Fruit fly (Drosophila melanogaster) whole organism, embryonic: ENCODE measurements around the gene LpR2.

Experiments used
- Ada2b ChIP-seq: fragments of 200-800 bp; sonication (Bioruptor generic); IDR thresholded peaks from 2 replicates; pipeline ENCODE4 v1.3.6; 2022; ENCODE audit warnings: missing biosample characterization, missing genetic modification characterization
- Asciz ChIP-seq: fragments of 200-800 bp; sonication (Bioruptor generic); optimal IDR thresholded peaks from 2 replicates; lab custom pipeline; 2017; ENCODE audit warnings: missing biosample characterization, mild to moderate bottlenecking, missing genetic modification characterization, missing genetic modification reagents
- Blimp-1 ChIP-seq: fragments of 200-800 bp; sonication (Bioruptor generic); optimal IDR thresholded peaks from 3 replicates; lab custom pipeline; 2018; ENCODE audit warnings: missing biosample characterization, missing genetic modification characterization, mild to moderate bottlenecking, moderate library complexity, missing genetic modification reagents
- CG10267 ChIP-seq: fragments of 200-800 bp; sonication (Bioruptor generic); optimal IDR thresholded peaks from 2 replicates; lab custom pipeline; 2018; ENCODE audit warnings: missing biosample characterization, mild to moderate bottlenecking, missing genetic modification characterization, moderate library complexity
- CG12299 ChIP-seq: fragments of 200-800 bp; sonication (Bioruptor generic); optimal IDR thresholded peaks from 2 replicates; lab custom pipeline; 2018; ENCODE audit warnings: missing biosample characterization, mild to moderate bottlenecking, missing genetic modification characterization
- CG1233 ChIP-seq: fragments of 200-800 bp; sonication (Bioruptor generic); optimal IDR thresholded peaks from 4 replicates; lab custom pipeline; 2018; ENCODE audit warnings: missing biosample characterization, mild to moderate bottlenecking, missing genetic modification characterization
- CG14710 ChIP-seq: fragments of 200-800 bp; sonication (Bioruptor generic); optimal IDR thresholded peaks from 3 replicates; lab custom pipeline; 2019; ENCODE audit warnings: missing biosample characterization, mild to moderate bottlenecking, missing genetic modification characterization, moderate library complexity
- CG15601 ChIP-seq: fragments of 200-800 bp; sonication (Bioruptor generic); optimal IDR thresholded peaks from 3 replicates; lab custom pipeline; 2019; ENCODE audit warnings: missing biosample characterization, mild to moderate bottlenecking, missing genetic modification characterization, moderate library complexity
- CG1602 ChIP-seq: fragments of 200-800 bp; sonication (Bioruptor generic); optimal IDR thresholded peaks from 3 replicates; lab custom pipeline; 2016; ENCODE audit warnings: missing biosample characterization, missing genetic modification characterization
- CG17186 ChIP-seq: fragments of 200-800 bp; sonication (Bioruptor generic); optimal IDR thresholded peaks from 3 replicates; lab custom pipeline; 2017; ENCODE audit warnings: missing biosample characterization, missing genetic modification reagents, missing genetic modification characterization
- CG17829 ChIP-seq: fragments of 200-800 bp; optimal IDR thresholded peaks from 2 replicates; lab custom pipeline; 2019; ENCODE audit warnings: missing biosample characterization, mild to moderate bottlenecking, missing genetic modification characterization, moderate library complexity
- CG2129 ChIP-seq: fragments of 200-800 bp; sonication (Bioruptor generic); IDR thresholded peaks from 2 replicates; pipeline ENCODE4 v1.3.6; 2022; ENCODE audit warnings: missing biosample characterization, missing genetic modification characterization; ENCODE audit not compliant: partially characterized antibody
- CG2678 ChIP-seq: fragments of 200-800 bp; sonication (Bioruptor generic); optimal IDR thresholded peaks from 3 replicates; lab custom pipeline; 2019; ENCODE audit warnings: missing biosample characterization, mild to moderate bottlenecking, missing genetic modification characterization, moderate library complexity
- CG2875 ChIP-seq: fragments of 200-800 bp; sonication (Bioruptor generic); optimal IDR thresholded peaks from 2 replicates; lab custom pipeline; 2017; ENCODE audit warnings: missing biosample characterization, mild to moderate bottlenecking, missing genetic modification characterization, missing genetic modification reagents
- CG2889 ChIP-seq: fragments of 200-800 bp; sonication (Bioruptor generic); IDR thresholded peaks from 3 replicates; pipeline ENCODE4 v1.3.6; 2022; ENCODE audit warnings: missing biosample characterization, missing genetic modification characterization
- CG31224 ChIP-seq: fragments of 200-800 bp; sonication (Bioruptor generic); IDR thresholded peaks from 2 replicates; pipeline ENCODE4 v1.3.6; 2022; ENCODE audit warnings: missing biosample characterization, missing genetic modification characterization
- CG32772 ChIP-seq: fragments of 200-800 bp; sonication (Bioruptor generic); IDR thresholded peaks from 2 replicates; pipeline ENCODE4 v1.3.6; 2022; ENCODE audit warnings: missing biosample characterization, missing genetic modification characterization
- CG34224 ChIP-seq: fragments of 200-800 bp; sonication (Bioruptor generic); IDR thresholded peaks from 3 replicates; pipeline ENCODE4 v1.3.6; 2022; ENCODE audit warnings: missing biosample characterization, missing genetic modification characterization; ENCODE audit not compliant: partially characterized antibody
- CG4707 ChIP-seq: fragments of 200-800 bp; sonication (Bioruptor generic); optimal IDR thresholded peaks from 2 replicates; lab custom pipeline; 2018; ENCODE audit warnings: missing biosample characterization, mild to moderate bottlenecking, missing genetic modification characterization, moderate library complexity
- CG6791 ChIP-seq: fragments of 200-800 bp; sonication (Bioruptor generic); IDR thresholded peaks from 3 replicates; pipeline ENCODE4 v1.3.6; 2022; ENCODE audit warnings: missing biosample characterization, missing genetic modification characterization; ENCODE audit not compliant: partially characterized antibody
- CG9817 ChIP-seq: fragments of 200-800 bp; sonication (Bioruptor generic); optimal IDR thresholded peaks from 2 replicates; lab custom pipeline; 2018; ENCODE audit warnings: missing biosample characterization, mild to moderate bottlenecking, missing genetic modification characterization, moderate library complexity
- Dll ChIP-seq: fragments of 200-800 bp; sonication (Bioruptor generic); IDR thresholded peaks from 4 replicates; pipeline ENCODE4 v1.3.6; 2022; ENCODE audit warnings: missing biosample characterization, missing genetic modification characterization; ENCODE audit not compliant: partially characterized antibody
- Eip74EF ChIP-seq, 2 experiments: fragments of 200-800 bp in 1 of 2; fragments of >200 bp in 1 of 2; sonication (Bioruptor generic) in 1 of 2; optimal IDR thresholded peaks; 2 replicates each; lab custom pipeline; 2017 to 2019; ENCODE audit warnings: missing biosample characterization in 2 of 2, missing genetic modification characterization in 2 of 2, mild to moderate bottlenecking in 1 of 2, moderate library complexity in 1 of 2
- Elba2 ChIP-seq: fragments of 200-800 bp; sonication (Bioruptor generic); optimal IDR thresholded peaks from 3 replicates; lab custom pipeline; 2016; ENCODE audit warnings: missing biosample characterization, missing genetic modification characterization
- Gsc ChIP-seq: fragments of 200-800 bp; sonication (Bioruptor generic); IDR thresholded peaks from 2 replicates; pipeline ENCODE4 v1.3.6; 2022; ENCODE audit warnings: missing biosample characterization, missing genetic modification characterization
- Jarid2 ChIP-seq: fragments of 200-800 bp; sonication (Bioruptor generic); optimal IDR thresholded peaks from 3 replicates; lab custom pipeline; 2017; ENCODE audit warnings: mild to moderate bottlenecking, missing biosample characterization, missing genetic modification reagents, missing genetic modification characterization
- Nf-YB ChIP-seq: fragments of 200-800 bp; sonication (Bioruptor generic); optimal IDR thresholded peaks from 3 replicates; lab custom pipeline; 2019; ENCODE audit warnings: missing biosample characterization, mild to moderate bottlenecking, missing genetic modification characterization, moderate library complexity
- Optix ChIP-seq: fragments of 200-800 bp; sonication (Bioruptor generic); IDR thresholded peaks from 3 replicates; pipeline ENCODE4 v1.3.6; 2022; ENCODE audit warnings: missing biosample characterization, missing genetic modification characterization
- Ravus ChIP-seq: fragments of 200-800 bp; sonication (Bioruptor generic); IDR thresholded peaks from 2 replicates; pipeline ENCODE4 v1.3.6; 2022; ENCODE audit warnings: missing biosample characterization, missing genetic modification characterization
- Side ChIP-seq: fragments of 200-800 bp; sonication (Bioruptor generic); optimal IDR thresholded peaks from 2 replicates; lab custom pipeline; 2016; ENCODE audit warnings: missing biosample characterization, missing genetic modification characterization
- Sox100B ChIP-seq: fragments of 200-800 bp; sonication (Bioruptor generic); optimal IDR thresholded peaks from 3 replicates; lab custom pipeline; 2018; ENCODE audit warnings: missing biosample characterization, mild to moderate bottlenecking, missing genetic modification characterization
- amos ChIP-seq: fragments of 200-800 bp; sonication (Bioruptor generic); IDR thresholded peaks from 2 replicates; pipeline ENCODE4 v1.3.6; 2022; ENCODE audit warnings: missing biosample characterization, missing genetic modification characterization; ENCODE audit not compliant: partially characterized antibody
- bab2 ChIP-seq: fragments of 200-800 bp; sonication (Bioruptor generic); optimal IDR thresholded peaks from 2 replicates; lab custom pipeline; 2016; ENCODE audit warnings: missing biosample characterization, missing genetic modification characterization
- bigmax ChIP-seq: fragments of 200-800 bp; sonication (Bioruptor generic); optimal IDR thresholded peaks from 2 replicates; lab custom pipeline; 2018; ENCODE audit warnings: missing biosample characterization, mild to moderate bottlenecking, missing genetic modification characterization
- da ChIP-seq: fragments of 200-800 bp; sonication (Bioruptor generic); optimal IDR thresholded peaks from 2 replicates; lab custom pipeline; 2016; ENCODE audit warnings: missing biosample characterization, missing genetic modification characterization
- gem ChIP-seq: fragments of 200-800 bp; sonication (Bioruptor generic); optimal IDR thresholded peaks from 2 replicates; lab custom pipeline; 2019; ENCODE audit warnings: missing biosample characterization, mild to moderate bottlenecking, missing genetic modification characterization, moderate library complexity
- jigr1 ChIP-seq: fragments of 200-800 bp; sonication (Bioruptor generic); IDR thresholded peaks from 3 replicates; pipeline ENCODE4 v1.3.6; 2022; ENCODE audit warnings: missing biosample characterization, missing genetic modification characterization
- jing ChIP-seq: fragments of 200-800 bp; sonication (Bioruptor generic); optimal IDR thresholded peaks from 2 replicates; lab custom pipeline; 2018; ENCODE audit warnings: missing biosample characterization, mild to moderate bottlenecking, missing genetic modification characterization
- jumu ChIP-seq: fragments of 200-800 bp; sonication (Bioruptor generic); optimal IDR thresholded peaks from 3 replicates; lab custom pipeline; 2016; ENCODE audit warnings: missing biosample characterization, missing genetic modification characterization
- onecut ChIP-seq: fragments of 200-800 bp; sonication (Bioruptor generic); IDR thresholded peaks from 2 replicates; pipeline ENCODE4 v1.3.6; 2022; ENCODE audit warnings: missing biosample characterization, missing genetic modification characterization
- run ChIP-seq: fragments of 200-800 bp; sonication (Bioruptor generic); optimal IDR thresholded peaks from 3 replicates; lab custom pipeline; 2018; ENCODE audit warnings: missing biosample characterization, mild to moderate bottlenecking, missing genetic modification characterization
- sc ChIP-seq, 3 experiments: fragments of >200 bp in 2 of 3; fragments of 200-800 bp in 1 of 3; sonication (Bioruptor generic) in 1 of 3; optimal IDR thresholded peaks; 2 replicates in 2 of 3; 3 replicates in 1 of 3; lab custom pipeline; 2017; ENCODE audit warnings: mild to moderate bottlenecking in 1 of 3, missing biosample characterization in 1 of 3, missing genetic modification characterization in 1 of 3, missing genetic modification reagents in 1 of 3
- sens-2 ChIP-seq: fragments of 200-800 bp; sonication (Bioruptor generic); IDR thresholded peaks from 2 replicates; pipeline ENCODE4 v1.3.6; 2022; ENCODE audit warnings: missing biosample characterization, missing genetic modification characterization
- slp2 ChIP-seq: fragments of 200-800 bp; sonication (Bioruptor generic); optimal IDR thresholded peaks from 2 replicates; lab custom pipeline; 2016; ENCODE audit warnings: missing biosample characterization, missing genetic modification characterization
- tll ChIP-seq, 2 experiments: fragments of 200-800 bp in 1 of 2; fragments of >200 bp in 1 of 2; sonication (Bioruptor generic) in 1 of 2; optimal IDR thresholded peaks; 2 replicates each; lab custom pipeline; 2017 to 2019; ENCODE audit warnings: missing biosample characterization in 2 of 2, missing genetic modification characterization in 2 of 2, mild to moderate bottlenecking in 1 of 2, moderate library complexity in 1 of 2
- wdn ChIP-seq: fragments of 200-800 bp; sonication (Bioruptor generic); IDR thresholded peaks from 2 replicates; pipeline ENCODE4 v1.3.6; 2022; ENCODE audit warnings: missing biosample characterization, missing genetic modification characterization
- zen2 ChIP-seq: fragments of 200-800 bp; sonication (Bioruptor generic); IDR thresholded peaks from 3 replicates; pipeline ENCODE4 v1.3.6; 2022; ENCODE audit warnings: missing biosample characterization, missing genetic modification characterization; ENCODE audit not compliant: partially characterized antibody
- zf30C ChIP-seq: fragments of 200-800 bp; sonication (Bioruptor generic); optimal IDR thresholded peaks from 3 replicates; lab custom pipeline; 2018; ENCODE audit warnings: missing biosample characterization, mild to moderate bottlenecking, missing genetic modification characterization

Gene LpR2

DNA sequence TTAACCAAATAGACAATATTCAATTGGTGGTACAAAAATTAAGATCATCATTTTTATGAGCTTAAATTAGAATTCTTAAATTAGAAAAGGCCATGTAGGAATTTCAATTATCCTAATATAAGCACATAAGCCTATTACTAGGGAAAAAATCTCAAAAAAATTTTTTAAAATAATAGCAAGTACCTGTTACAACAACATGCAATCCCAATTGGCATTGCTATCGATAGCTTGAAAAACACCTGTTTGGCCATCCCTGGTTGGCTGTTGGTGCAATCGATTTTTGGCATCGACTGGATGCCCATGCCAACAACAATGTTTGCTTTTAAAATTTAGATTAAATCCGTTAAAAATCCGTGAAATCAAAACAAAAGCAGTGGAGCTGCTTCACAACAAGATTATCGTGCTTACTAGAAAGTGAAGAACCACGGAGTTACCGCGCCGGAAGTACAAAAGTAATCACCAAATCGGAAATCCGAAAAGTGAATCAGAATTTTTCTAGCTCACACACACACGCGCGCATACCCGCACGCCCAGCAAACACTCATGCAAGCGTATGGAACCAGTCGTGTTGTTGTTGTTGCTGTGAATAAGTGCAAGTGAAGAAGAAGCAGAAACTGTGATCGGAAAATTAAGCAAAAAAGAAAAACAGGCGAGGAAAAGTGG lies 78.6 kb downstream of the LpR2 start, which contains the start of gene RASSF8 (continued):
- TF ChIP-seq bigmax, result no peak
- no peak for TF ChIP-seq CG10267 (tag; lab: Kevin White, UChicago)
- TF ChIP-seq sens-2 (GFP tag; lab: Robert Waterston, UW), result no peak
- TF ChIP-seq CG15601 (tag; lab: Kevin White, UChicago), result no peak
- no peak for TF ChIP-seq Optix (GFP tag; lab: Robert Waterston, UW)
- peak; percentile 40 for TF ChIP-seq CG14710
- TF ChIP-seq CG12299, result no peak
- no peak for TF ChIP-seq CG2875
- TF ChIP-seq zen2 (GFP tag; lab: Robert Waterston, UW), result peak; percentile 7; the same call in 1 of the 3 replicates
- TF ChIP-seq CG2889 (GFP tag; lab: Robert Waterston, UW), result no peak
- TF ChIP-seq amos (GFP tag; lab: Robert Waterston, UW), result peak; percentile 73
- TF ChIP-seq Blimp-1 (GFP tag; lab: Kevin White, UChicago), result peak; percentile 86
- TF ChIP-seq gem (tag; lab: Kevin White, UChicago), result peak; percentile 31
- no peak for TF ChIP-seq sc (optimal IDR thresholded peaks at IDR 0.05; lab: Kevin White, UChicago)
- no peak for TF ChIP-seq sc (GFP tag; optimal IDR thresholded peaks at IDR 0.05; lab: Kevin White, UChicago)
- no peak for TF ChIP-seq CG4707
- TF ChIP-seq jing (GFP tag; lab: Kevin White, UChicago), result no peak
- TF ChIP-seq Ravus (GFP tag; lab: Robert Waterston, UW), result no peak
- no peak for TF ChIP-seq da (GFP tag; lab: Kevin White, UChicago)
- TF ChIP-seq Jarid2, result no peak
- TF ChIP-seq bab2 (GFP tag; lab: Kevin White, UChicago), result peak; percentile 29
- no peak for TF ChIP-seq Eip74EF (GFP tag; optimal IDR thresholded peaks at IDR 0.05; lab: Kevin White, UChicago)
- peak; percentile 45; the same call in 2 of the 3 replicates for TF ChIP-seq CG34224 (GFP tag; lab: Robert Waterston, UW)
- TF ChIP-seq Side (GFP tag; lab: Kevin White, UChicago), result peak; percentile 9
- peak; percentile 22 for TF ChIP-seq CG2678 (tag; lab: Kevin White, UChicago)
- TF ChIP-seq jigr1 (GFP tag; lab: Robert Waterston, UW), result peak; percentile 78; the same call in 2 of the 3 replicates
- peak; percentile 20 for TF ChIP-seq Elba2 (GFP tag; lab: Kevin White, UChicago)
- TF ChIP-seq CG17186 (GFP tag; lab: Kevin White, UChicago), result no peak
- TF ChIP-seq Ada2b (GFP tag; lab: Robert Waterston, UW), result no peak
- no peak for TF ChIP-seq CG17829 (tag; lab: Kevin White, UChicago)
- TF ChIP-seq wdn, result no peak
- peak; percentile 83 for TF ChIP-seq CG6791 (GFP tag; lab: Robert Waterston, UW)
- TF ChIP-seq onecut, result peak; percentile 84
- TF ChIP-seq Gsc, result no peak
- no peak for TF ChIP-seq tll (GFP tag; optimal IDR thresholded peaks at IDR 0.05; lab: Kevin White, UChicago)
- no peak for TF ChIP-seq run (tag; lab: Kevin White, UChicago)
- TF ChIP-seq slp2 (GFP tag; lab: Kevin White, UChicago), result no peak
- TF ChIP-seq Asciz (GFP tag; lab: Kevin White, UChicago), result no peak
- TF ChIP-seq CG9817, result peak; percentile 29
- peak; percentile 72 for TF ChIP-seq Dll
- peak; percentile 26; the same call in 1 of the 2 replicates for TF ChIP-seq CG31224 (GFP tag; lab: Robert Waterston, UW)
- TF ChIP-seq CG2129 (GFP tag; lab: Robert Waterston, UW), result no peak
- TF ChIP-seq jumu (GFP tag; lab: Kevin White, UChicago), result no peak
- no peak for TF ChIP-seq zf30C (GFP tag; lab: Kevin White, UChicago)
- peak; percentile 6 for TF ChIP-seq CG1602
- peak; percentile 7 for TF ChIP-seq CG1233 (GFP tag; lab: Kevin White, UChicago)
- TF ChIP-seq Nf-YB (GFP tag; lab: Kevin White, UChicago), result no peak
- TF ChIP-seq Sox100B (GFP tag; lab: Kevin White, UChicago), result no peak
- no peak for TF ChIP-seq CG32772
